Worm (Caenorhabditis elegans) whole organism, mixed stage, embryonic: ENCODE results near the gene tag-191.

Experiments used
- M03D4.4 ChIP-seq: sonication (generic microtip); optimal IDR thresholded peaks from 2 replicates; lab custom pipeline; 2017; ENCODE audit warnings: mild to moderate bottlenecking, missing genetic modification characterization, missing compliant biosample characterization
- blmp-1 ChIP-seq: fragments of 150-350 bp; optimal IDR thresholded peaks from 2 replicates; lab custom pipeline; 2014; ENCODE audit warnings: missing biosample characterization, missing genetic modification characterization
- ceh-43 ChIP-seq: fragments of 200-800 bp; sonication (Bioruptor generic); optimal IDR thresholded peaks from 2 replicates; lab custom pipeline; 2018; ENCODE audit warnings: mild to moderate bottlenecking, missing genetic modification characterization, moderate library complexity, missing compliant biosample characterization
- ceh-83 ChIP-seq: fragments of 200-800 bp; sonication (Bioruptor generic); optimal IDR thresholded peaks from 2 replicates; lab custom pipeline; 2018; ENCODE audit warnings: mild to moderate bottlenecking, missing genetic modification characterization, missing compliant biosample characterization
- ces-1 ChIP-seq: fragments of 150-350 bp; optimal IDR thresholded peaks from 2 replicates; lab custom pipeline; 2014; ENCODE audit warnings: missing biosample characterization, missing genetic modification reagents, missing genetic modification characterization
- cnd-1 ChIP-seq: fragments of 200-800 bp; sonication (Bioruptor generic); optimal IDR thresholded peaks from 2 replicates; lab custom pipeline; 2018; ENCODE audit warnings: mild to moderate bottlenecking, missing genetic modification characterization, missing compliant biosample characterization
- drap-1 ChIP-seq: fragments of 200-800 bp; sonication (Bioruptor generic); optimal IDR thresholded peaks from 3 replicates; lab custom pipeline; 2018; ENCODE audit warnings: mild to moderate bottlenecking, missing genetic modification characterization, missing compliant biosample characterization
- elt-1 ChIP-seq: sonication (generic microtip); optimal IDR thresholded peaks from 2 replicates; lab custom pipeline; 2017; ENCODE audit warnings: missing genetic modification characterization, mild to moderate bottlenecking, missing compliant biosample characterization, antibody characterized with exemption, moderate library complexity, borderline replicate concordance; ENCODE audit not compliant: insufficient read depth
- elt-3 ChIP-seq: fragments of 150-350 bp; optimal IDR thresholded peaks from 2 replicates; lab custom pipeline; 2014; ENCODE audit warnings: missing biosample characterization, missing genetic modification characterization
- flh-1 ChIP-seq: fragments of 200-800 bp; sonication (Bioruptor generic); optimal IDR thresholded peaks from 2 replicates; lab custom pipeline; 2018; ENCODE audit warnings: mild to moderate bottlenecking, missing genetic modification characterization, moderate library complexity, missing compliant biosample characterization
- hlh-1 ChIP-seq: fragments of 150-350 bp; optimal IDR thresholded peaks from 2 replicates; lab custom pipeline; 2014; ENCODE audit warnings: missing biosample characterization, missing genetic modification reagents, missing genetic modification characterization
- lin-13 ChIP-seq: fragments of 150-350 bp; optimal IDR thresholded peaks from 2 replicates; lab custom pipeline; 2014; ENCODE audit warnings: missing biosample characterization, missing genetic modification characterization
- lin-32 ChIP-seq: fragments of 200-800 bp; sonication (Bioruptor generic); optimal IDR thresholded peaks from 2 replicates; lab custom pipeline; 2018; ENCODE audit warnings: mild to moderate bottlenecking, missing genetic modification characterization, missing compliant biosample characterization
- mab-5 ChIP-seq: fragments of 150-350 bp; optimal IDR thresholded peaks from 2 replicates; lab custom pipeline; 2014; ENCODE audit warnings: missing biosample characterization, missing genetic modification characterization
- nhr-12 ChIP-seq: fragments of 150-350 bp; optimal IDR thresholded peaks from 2 replicates; lab custom pipeline; 2014; ENCODE audit warnings: missing biosample characterization, missing genetic modification characterization
- nhr-2 ChIP-seq: fragments of 150-350 bp; optimal IDR thresholded peaks from 2 replicates; lab custom pipeline; 2014; ENCODE audit warnings: missing biosample characterization, missing genetic modification characterization
- nhr-237 ChIP-seq: fragments of 150-350 bp; optimal IDR thresholded peaks from 2 replicates; lab custom pipeline; 2014; ENCODE audit warnings: missing biosample characterization, missing genetic modification characterization
- nhr-76 ChIP-seq: sonication (generic microtip); optimal IDR thresholded peaks from 2 replicates; lab custom pipeline; 2017; ENCODE audit warnings: missing biosample characterization, missing genetic modification characterization
- pha-4 ChIP-seq: fragments of 150-350 bp; optimal IDR thresholded peaks from 2 replicates; lab custom pipeline; 2018; ENCODE audit warnings: missing biosample characterization, missing genetic modification reagents, missing genetic modification characterization
- snpc-4 ChIP-seq: fragments of 150-350 bp; optimal IDR thresholded peaks from 2 replicates; lab custom pipeline; 2014; ENCODE audit warnings: missing biosample characterization, missing genetic modification characterization
- sptf-1 ChIP-seq: sonication (generic microtip); optimal IDR thresholded peaks from 2 replicates; lab custom pipeline; 2017; ENCODE audit warnings: mild to moderate bottlenecking, missing genetic modification characterization, moderate library complexity, missing compliant biosample characterization
- tbx-8 ChIP-seq: fragments of 200-800 bp; sonication (Bioruptor generic); optimal IDR thresholded peaks from 2 replicates; lab custom pipeline; 2018; ENCODE audit warnings: mild to moderate bottlenecking, missing genetic modification characterization, moderate library complexity, missing compliant biosample characterization
- unc-120 ChIP-seq: sonication (generic microtip); optimal IDR thresholded peaks from 2 replicates; lab custom pipeline; 2017; ENCODE audit warnings: missing genetic modification characterization, missing compliant biosample characterization; ENCODE audit not compliant: poor library complexity, severe bottlenecking
- unc-62 ChIP-seq: fragments of 150-350 bp; optimal IDR thresholded peaks from 2 replicates; lab custom pipeline; 2014; ENCODE audit warnings: missing biosample characterization, missing genetic modification reagents, missing genetic modification characterization
- zip-8 ChIP-seq: fragments of 150-350 bp; optimal IDR thresholded peaks from 2 replicates; lab custom pipeline; 2014; ENCODE audit warnings: missing biosample characterization, missing genetic modification characterization
- ztf-11 ChIP-seq: fragments of 150-350 bp; optimal IDR thresholded peaks from 2 replicates; lab custom pipeline; 2014; ENCODE audit warnings: missing biosample characterization, missing genetic modification characterization

Gene tag-191

DNA sequence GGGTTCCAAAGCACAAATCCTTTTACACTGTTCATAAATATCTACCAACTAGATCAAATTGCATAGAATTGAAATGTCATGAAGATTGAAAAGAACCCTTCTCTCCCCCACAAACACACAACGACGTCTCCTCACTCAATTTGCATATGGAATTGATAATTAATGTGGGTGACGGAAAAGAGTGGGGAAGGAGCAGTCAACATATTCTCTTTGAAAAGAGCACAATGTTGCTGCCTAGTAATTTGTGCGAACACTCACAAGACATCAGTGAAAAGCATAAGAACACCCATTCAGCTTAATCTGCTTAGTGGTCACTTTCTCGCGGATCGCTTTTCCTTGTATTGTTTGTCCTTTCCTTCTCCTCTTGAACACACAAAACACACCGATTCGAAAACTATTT, 39.7 kb downstream of the tag-191 start:
- TF ChIP-seq ces-1 (peak; percentile 86), lin-13 (no peak), ztf-11 (tag; lab: Kevin White, UChicago) (no peak), unc-120 (tag; lab: Kevin White, UChicago) (no peak), drap-1 (peak; percentile 51), unc-62 (peak; percentile 27)

DNA sequence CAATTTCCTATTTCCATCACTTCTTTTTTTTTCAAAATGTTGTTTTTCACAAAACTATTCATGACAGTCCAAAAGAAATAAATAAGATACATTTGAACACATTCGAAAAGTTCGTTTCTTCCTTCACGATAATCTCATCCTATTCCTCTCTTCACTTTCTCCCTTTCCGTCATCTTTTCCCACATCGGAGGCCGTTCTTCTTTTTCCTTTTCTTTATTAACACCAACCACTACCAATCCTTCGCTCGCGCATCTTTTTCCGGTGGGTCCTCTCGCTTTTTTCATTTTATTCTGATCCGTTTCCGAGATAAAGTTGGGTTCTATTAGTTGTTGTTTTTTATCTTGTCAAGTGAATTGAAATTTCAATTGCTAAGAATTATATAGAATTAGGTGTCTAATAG, 40.7 kb downstream of the tag-191 start:
- TF ChIP-seq elt-1 (tag; lab: Kevin White, UChicago) (peak; percentile 25), lin-32 (no peak), pha-4 (tag; lab: Kevin White, UChicago) (no peak), cnd-1 (no peak), flh-1 (GFP tag; lab: Kevin White, UChicago) (no peak), nhr-12 (no peak), nhr-2 (tag; lab: Kevin White, UChicago) (no peak), blmp-1 (peak; percentile 89)

DNA sequence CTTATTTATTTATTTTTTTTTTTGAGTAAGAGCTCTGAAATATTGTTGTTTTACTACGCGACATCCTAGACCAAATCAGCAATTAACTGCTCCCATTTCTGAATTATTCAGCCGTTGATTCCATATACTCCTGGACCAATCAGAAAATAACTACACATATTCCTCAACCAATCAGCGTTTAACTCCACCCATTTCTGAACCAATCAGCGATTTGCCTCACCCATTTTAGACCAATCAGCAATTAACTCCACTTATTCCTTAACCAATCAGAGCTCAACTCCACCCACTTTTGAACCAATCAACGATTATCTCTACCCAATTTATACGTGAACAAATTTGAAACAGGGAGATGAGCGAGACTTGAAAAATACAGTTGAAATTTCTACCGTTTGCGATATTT, 42.5 kb downstream of the tag-191 start:
- TF ChIP-seq ceh-43 (GFP tag; lab: Kevin White, UChicago) (no peak), lin-13 (no peak), cnd-1 (no peak), flh-1 (GFP tag; lab: Kevin White, UChicago) (no peak), unc-62 (no peak), elt-1 (tag; lab: Kevin White, UChicago) (no peak), unc-120 (tag; lab: Kevin White, UChicago) (no peak), drap-1 (no peak), nhr-76 (tag; lab: Kevin White, UChicago) (no peak), tbx-8 (GFP tag; lab: Kevin White, UChicago) (no peak), zip-8 (tag; lab: Kevin White, UChicago) (no peak)
- TF ChIP-seq, all 35 proteins: peak for 0

- peak; percentile 2 for TF ChIP-seq sptf-1 (tag; lab: Kevin White, UChicago)
- TF ChIP-seq ceh-83 (GFP tag; lab: Kevin White, UChicago), result no peak
- peak; percentile 55 for TF ChIP-seq drap-1
- no peak for TF ChIP-seq unc-62
- peak; percentile 92 for TF ChIP-seq ces-1
Measured at ce11 chrV:14491097-14491496, 45.1 kb downstream of the tag-191 start.

- TF ChIP-seq zip-8 (tag; lab: Kevin White, UChicago), result no peak
- TF ChIP-seq snpc-4 (tag; lab: Kevin White, UChicago), result no peak
- no peak for TF ChIP-seq sptf-1 (tag; lab: Kevin White, UChicago)
- no peak for TF ChIP-seq pha-4 (tag; lab: Kevin White, UChicago)
- no peak for TF ChIP-seq ceh-83 (GFP tag; lab: Kevin White, UChicago)
- no peak for TF ChIP-seq ceh-43 (GFP tag; lab: Kevin White, UChicago)
- TF ChIP-seq nhr-12, result no peak
- TF ChIP-seq hlh-1 (tag; lab: Kevin White, UChicago), result no peak
- TF ChIP-seq mab-5 (tag; lab: Kevin White, UChicago), result no peak
- no peak for TF ChIP-seq nhr-237 (tag; lab: Kevin White, UChicago)
- TF ChIP-seq lin-13, result no peak
- TF ChIP-seq nhr-2 (tag; lab: Kevin White, UChicago), result no peak
- TF ChIP-seq drap-1, result no peak
- TF ChIP-seq nhr-76 (tag; lab: Kevin White, UChicago), result no peak
- no peak for TF ChIP-seq ces-1
- TF ChIP-seq elt-3 (tag; lab: Kevin White, UChicago), result no peak
- TF ChIP-seq M03D4.4 (tag; lab: Kevin White, UChicago), result no peak
Measured at ce11 chrV:14484582-14484981, 51.6 kb downstream of the tag-191 start, which contains the start of gene R02D5.4. TSS of gene R02D5.4 (minus strand) at chrV:14484682.
